1 worm cellular context compared by ENCODE assay signal in genomic region chrX:11384534-11385441, ce11.
TF ChIP-seq lines count a peak whose summit lies in the region.

TSS of gene F08B12.11 (plus strand) at chrX:11385054.
TSS of gene prmn-1 (plus strand) at chrX:11385084.

TF ChIP-seq in whole organism, L4 larva, 104 proteins besides CTCF, POLR2A, EP300 and RAD21 (continued from another document):
- peak; percentile 26 for TF ChIP-seq hlh-11 (tag; optimal IDR thresholded peaks at IDR 0.05; lab: Kevin White, UChicago)
